Worm (Caenorhabditis elegans): ENCODE measurements around the gene sre-6.

ce11 chrV:10719019-10719832 is 43.4 kb downstream of the sre-6 start:
- TF ChIP-seq ama-1 (optimal IDR thresholded peaks at IDR 0.05): no peak
- TF ChIP-seq scrt-1 (GFP tag; IDR thresholded peaks at IDR 0.05): no peak
- TF ChIP-seq B0310.2 (tag; optimal IDR thresholded peaks at IDR 0.05): no peak
- no peak for TF ChIP-seq hmg-4 (GFP tag; optimal IDR thresholded peaks at IDR 0.05)
- no peak for TF ChIP-seq hmbx-1 (tag; optimal IDR thresholded peaks at IDR 0.05)
- no peak for TF ChIP-seq ets-7 (tag; optimal IDR thresholded peaks at IDR 0.05)

Measured in whole organism, early embryonic.